Worm (Caenorhabditis elegans): Measurements from ENCODE around the gene C09G9.3.

The C09G9.3 gene

DNA sequence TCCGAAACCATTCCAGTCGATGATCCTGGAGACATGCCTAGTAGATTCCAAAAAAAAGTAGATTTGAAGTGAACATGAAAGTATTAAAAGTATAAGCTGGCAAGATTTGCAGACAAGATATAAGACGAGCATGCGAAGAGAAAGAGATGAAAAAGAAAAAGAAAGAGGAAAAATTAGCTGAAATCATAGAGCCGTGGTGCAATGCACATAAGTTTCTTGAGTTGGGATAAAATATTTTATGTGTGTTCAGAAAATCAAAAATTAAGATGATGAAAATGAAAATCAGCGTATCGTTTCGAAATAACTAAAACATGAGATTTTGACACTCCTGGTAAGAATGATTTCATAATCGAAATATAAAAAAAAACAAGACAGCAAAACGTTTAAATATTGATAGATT lies 28.4 kb downstream of the C09G9.3 start, which contains the start of gene T11B7.2:
T11B7.2 (minus strand) TSS at position 101 of the 400 bp plus-strand sequence.
- TF ChIP-seq W03F9.2 (tag; optimal IDR thresholded peaks at IDR 0.05), result no peak
- no peak for TF ChIP-seq dao-5 (tag; optimal IDR thresholded peaks at IDR 0.05)
- no peak for TF ChIP-seq him-1 (tag; optimal IDR thresholded peaks at IDR 0.05)

DNA sequence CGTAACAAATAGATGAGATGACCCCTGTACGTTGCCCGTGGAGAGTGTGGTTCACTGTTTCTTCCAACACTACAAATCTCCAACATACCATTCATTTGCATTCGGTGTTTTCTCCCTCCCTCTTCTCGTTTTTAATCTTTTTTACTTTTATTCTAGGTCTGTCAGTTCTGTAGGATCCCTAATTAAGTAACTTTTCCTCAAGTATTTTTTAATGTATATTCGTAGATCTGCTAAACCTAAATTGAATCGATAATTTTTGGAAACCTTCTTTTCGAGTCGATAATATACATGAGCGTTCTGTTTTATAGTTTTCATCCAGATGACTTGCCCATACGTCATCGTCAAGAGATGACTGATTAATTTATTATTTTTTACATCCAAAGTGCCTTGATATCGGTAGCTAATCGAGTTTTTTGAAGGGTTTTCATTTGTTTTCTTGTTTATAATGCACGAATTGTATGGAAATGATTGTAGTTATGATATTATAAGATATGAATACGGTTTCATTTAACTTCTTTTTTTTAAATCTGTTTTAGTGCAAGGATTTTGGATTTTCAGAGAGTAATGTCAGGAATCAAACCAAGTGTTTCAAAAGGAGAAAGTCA lies 32.6 kb downstream of the C09G9.3 start, which contains the start of the genes T28C6.11 and T11B7.1:
T28C6.11 (minus strand) TSS at position 101 of the 605 bp plus-strand sequence.
T11B7.1 (plus strand) TSS at position 555 of the 605 bp plus-strand sequence.
- TF ChIP-seq him-1 (tag; optimal IDR thresholded peaks at IDR 0.05) (no peak), dao-5 (tag; optimal IDR thresholded peaks at IDR 0.05) (no peak), W03F9.2 (tag; optimal IDR thresholded peaks at IDR 0.05) (no peak)

DNA sequence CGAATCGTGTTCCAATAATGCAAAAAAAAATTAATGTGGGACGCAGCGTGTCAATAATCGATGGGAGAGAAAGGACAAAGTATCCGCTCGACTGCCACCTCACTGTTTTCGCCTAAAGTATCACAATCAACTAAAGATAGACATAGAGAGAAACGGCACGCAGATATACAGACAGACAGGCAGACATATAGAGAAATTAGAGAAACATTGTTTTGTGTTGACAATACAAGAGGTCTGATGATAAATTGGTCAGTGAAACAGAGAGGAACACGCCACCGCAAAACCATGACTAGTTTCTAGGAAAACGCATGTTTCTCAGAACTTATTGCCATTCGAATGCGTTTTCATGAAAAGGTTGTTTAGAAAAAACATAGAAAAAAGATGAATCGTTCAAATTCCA lies 42.3 kb downstream of the C09G9.3 start, which contains the start of gene T28C6.8:
T28C6.8 (minus strand) TSS at position 137 of the 400 bp plus-strand sequence.
- TF ChIP-seq W03F9.2 (tag; optimal IDR thresholded peaks at IDR 0.05) (no peak), him-1 (tag; optimal IDR thresholded peaks at IDR 0.05) (no peak), dao-5 (tag; optimal IDR thresholded peaks at IDR 0.05) (no peak)

DNA sequence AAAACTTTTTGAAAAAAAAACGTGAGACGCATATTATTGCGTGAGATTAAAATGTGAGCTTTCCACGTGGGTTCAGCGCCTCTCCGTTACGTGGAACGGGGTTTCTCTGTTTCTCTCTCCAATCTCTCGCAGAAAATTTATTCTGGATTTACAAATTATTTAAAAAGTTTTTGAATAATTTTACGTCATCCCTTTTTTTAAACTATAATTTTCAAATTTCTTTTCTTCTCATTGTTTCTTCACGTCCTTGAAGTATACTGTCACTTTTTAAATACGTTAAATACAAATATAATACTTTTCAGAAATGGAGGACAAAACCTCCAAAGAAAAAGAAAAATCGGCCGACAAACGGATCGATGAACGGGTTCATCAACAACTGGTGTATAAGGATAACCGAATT lies 45.4 kb downstream of the C09G9.3 start, which contains the start of gene T28C6.7:
T28C6.7 (plus strand) TSS at position 301 of the 400 bp plus-strand sequence.
- TF ChIP-seq dao-5 (tag; optimal IDR thresholded peaks at IDR 0.05) (no peak), him-1 (tag; optimal IDR thresholded peaks at IDR 0.05) (no peak), W03F9.2 (tag; optimal IDR thresholded peaks at IDR 0.05) (no peak)

DNA sequence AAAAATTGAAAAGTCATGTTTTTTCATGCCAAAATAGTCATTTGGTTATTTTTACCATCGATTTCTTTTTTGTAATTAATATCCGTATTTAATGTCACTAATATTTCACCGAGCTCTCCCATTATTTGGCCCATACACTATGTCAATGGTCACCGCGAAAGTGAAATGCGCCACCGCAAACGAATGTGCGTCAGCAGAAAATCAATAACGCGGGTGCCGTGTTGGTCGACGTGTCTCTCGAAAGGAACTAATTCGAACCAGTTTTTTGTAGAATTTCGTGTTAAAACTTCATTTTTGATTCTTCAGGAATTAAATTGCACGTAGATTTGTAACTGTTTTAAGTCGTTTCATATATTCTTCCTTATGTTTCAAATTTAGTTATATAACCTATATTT lies 46.3 kb downstream of the C09G9.3 start:
- no peak for TF ChIP-seq W03F9.2 (tag; optimal IDR thresholded peaks at IDR 0.05)
- TF ChIP-seq him-1 (tag; optimal IDR thresholded peaks at IDR 0.05), result no peak
- no peak for TF ChIP-seq dao-5 (tag; optimal IDR thresholded peaks at IDR 0.05)

DNA sequence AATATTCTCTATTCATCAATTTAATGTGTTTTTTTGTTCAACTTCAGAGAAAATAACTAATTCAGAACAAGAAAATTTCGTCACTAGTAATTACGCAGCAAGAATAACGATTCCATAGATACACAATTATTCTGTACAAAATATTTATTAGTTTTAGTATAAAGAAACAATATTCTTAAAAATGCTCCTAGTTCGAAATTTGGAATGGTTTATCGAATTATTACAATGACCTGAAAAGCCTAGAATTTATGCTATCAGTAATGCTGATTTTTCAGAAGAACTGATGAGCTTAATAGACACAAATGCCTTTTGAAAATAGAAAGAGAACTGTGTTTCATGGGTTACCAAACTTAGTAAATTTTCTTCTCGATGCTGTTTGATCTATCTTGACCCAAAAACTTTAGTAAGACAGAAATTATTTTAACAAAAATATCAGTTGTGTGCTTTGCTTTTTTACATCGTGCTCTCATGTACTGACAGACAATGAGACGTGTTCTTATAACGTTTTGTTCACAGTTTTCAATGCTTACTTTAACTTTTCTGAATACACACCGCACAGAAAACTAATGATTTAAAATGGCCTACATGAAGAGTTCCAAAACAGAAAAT lies 46.8 kb downstream of the C09G9.3 start:
- TF ChIP-seq dao-5 (tag; optimal IDR thresholded peaks at IDR 0.05), result no peak
- no peak for TF ChIP-seq him-1 (tag; optimal IDR thresholded peaks at IDR 0.05)
- no peak for TF ChIP-seq W03F9.2 (tag; optimal IDR thresholded peaks at IDR 0.05)

DNA sequence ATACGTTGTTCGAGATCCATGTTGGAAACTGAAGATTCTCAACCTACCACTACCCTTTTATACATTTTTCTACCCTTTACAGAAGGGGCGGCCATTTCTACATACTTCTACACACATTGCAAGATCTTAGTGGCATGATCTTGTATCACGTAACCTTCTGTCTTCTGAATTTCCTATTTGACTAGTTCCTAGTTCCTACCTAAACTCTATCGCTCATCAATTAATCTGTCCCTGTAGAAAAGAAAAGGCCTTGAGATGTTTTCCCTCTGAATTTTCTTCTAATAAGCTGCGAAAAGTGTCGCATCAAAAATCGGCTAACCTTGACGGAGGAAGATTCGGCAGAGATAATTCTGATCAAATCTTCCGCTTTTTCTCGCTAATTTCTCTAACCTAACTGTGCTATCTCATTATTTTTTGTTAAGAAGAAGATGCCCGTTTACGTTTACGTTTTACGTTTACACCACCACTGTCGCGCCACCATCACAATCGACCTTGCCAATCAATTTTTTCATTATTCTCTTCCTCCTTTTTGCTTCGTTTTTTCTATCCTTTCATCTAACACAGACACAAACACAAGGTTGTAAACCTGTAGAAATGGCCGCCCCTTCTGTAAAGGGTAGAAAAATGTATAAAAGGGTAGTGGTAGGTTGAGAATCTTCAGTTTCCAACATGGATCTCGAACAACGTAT lies 48.6 kb downstream of the C09G9.3 start, which contains the start of the genes col-117 and col-3:
col-117 (minus strand) TSS at position 51 of the 689 bp plus-strand sequence.
col-3 (plus strand) TSS at position 639 of the 689 bp plus-strand sequence.
- TF ChIP-seq W03F9.2 (tag; optimal IDR thresholded peaks at IDR 0.05) (no peak), dao-5 (tag; optimal IDR thresholded peaks at IDR 0.05) (no peak), him-1 (tag; optimal IDR thresholded peaks at IDR 0.05) (no peak)

DNA sequence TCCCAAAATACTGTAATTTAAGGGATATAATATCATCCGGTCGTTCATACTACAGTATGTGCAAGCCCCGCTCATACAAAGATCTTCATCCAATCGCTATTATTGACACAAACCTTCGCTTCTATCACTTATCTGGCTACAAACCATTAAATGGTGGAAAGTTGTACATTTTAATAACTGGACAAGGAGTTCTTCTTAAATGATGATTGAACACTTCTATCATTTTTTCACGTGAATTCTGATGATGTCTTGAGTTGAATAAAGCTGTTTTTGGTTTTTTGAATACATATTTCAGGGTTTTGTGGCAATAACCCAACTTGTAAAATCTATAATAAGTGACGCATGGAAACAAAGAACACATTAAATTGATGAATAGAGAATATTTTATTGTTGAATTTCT lies 50.3 kb downstream of the C09G9.3 start:
- TF ChIP-seq W03F9.2 (tag; optimal IDR thresholded peaks at IDR 0.05), result no peak
- TF ChIP-seq him-1 (tag; optimal IDR thresholded peaks at IDR 0.05), result no peak
- TF ChIP-seq dao-5 (tag; optimal IDR thresholded peaks at IDR 0.05), result no peak

DNA sequence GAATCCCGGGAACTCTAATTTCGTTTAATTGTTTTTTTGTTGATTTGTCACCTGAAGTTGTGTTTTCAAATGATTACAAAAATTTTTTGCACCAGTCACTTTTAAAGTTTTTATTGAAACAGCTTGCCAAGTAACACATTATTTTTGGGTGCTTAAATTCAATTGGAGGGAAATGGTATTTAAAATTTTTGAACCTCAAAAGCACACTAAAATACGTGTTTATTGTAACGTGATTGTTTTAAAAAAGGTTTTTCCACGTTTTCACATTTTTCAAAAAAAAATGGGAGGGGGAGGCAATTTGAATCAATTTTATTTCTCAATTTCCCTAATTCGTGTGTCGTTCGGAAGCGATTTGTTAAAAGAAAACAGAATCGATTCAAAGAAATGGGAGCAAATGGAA lies 51.7 kb downstream of the C09G9.3 start, which contains the start of gene T28C6.5:
T28C6.5 (plus strand) TSS at position 301 of the 400 bp plus-strand sequence.
- no peak for TF ChIP-seq him-1 (tag; optimal IDR thresholded peaks at IDR 0.05)
- no peak for TF ChIP-seq dao-5 (tag; optimal IDR thresholded peaks at IDR 0.05)
- no peak for TF ChIP-seq W03F9.2 (tag; optimal IDR thresholded peaks at IDR 0.05)

DNA sequence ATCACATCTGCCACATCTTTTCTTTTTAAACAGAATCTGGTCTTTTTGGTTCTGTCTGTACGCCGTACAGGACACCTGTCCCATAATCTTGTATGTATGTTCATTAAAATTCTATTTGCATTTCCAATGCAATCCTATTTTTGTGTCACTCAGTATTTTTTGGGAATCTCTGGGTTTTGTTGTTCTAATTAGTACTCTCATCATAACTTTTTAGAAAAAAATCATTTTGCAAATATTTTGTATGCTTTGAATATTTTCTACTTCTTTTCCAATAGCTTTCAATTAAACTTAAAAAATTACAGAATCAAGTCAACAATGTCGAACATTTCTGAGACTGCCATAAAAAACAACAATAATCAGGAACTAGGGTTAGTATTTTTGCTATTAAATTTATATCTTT lies 52.8 kb downstream of the C09G9.3 start, which contains the start of gene T28C6.3:
T28C6.3 (plus strand) TSS at position 301 of the 400 bp plus-strand sequence.
- no peak for TF ChIP-seq dao-5 (tag; optimal IDR thresholded peaks at IDR 0.05)
- TF ChIP-seq him-1 (tag; optimal IDR thresholded peaks at IDR 0.05), result no peak
- TF ChIP-seq W03F9.2 (tag; optimal IDR thresholded peaks at IDR 0.05), result no peak
